Fruit fly (Drosophila melanogaster) whole organism, embryonic: ENCODE data around the gene Rab8.

Experiments
- Atf6 ChIP-seq: fragments of 200-800 bp; sonication (Bioruptor generic); IDR thresholded peaks from 2 replicates; pipeline ENCODE4 v1.3.6; 2022; ENCODE audit warnings: missing biosample characterization, missing genetic modification characterization
- BtbVII ChIP-seq: fragments of 200-800 bp; sonication (Bioruptor generic); optimal IDR thresholded peaks from 3 replicates; lab custom pipeline; 2017; ENCODE audit warnings: missing biosample characterization, mild to moderate bottlenecking, missing genetic modification characterization
- CG11085 ChIP-seq: fragments of 200-800 bp; sonication (Bioruptor generic); IDR thresholded peaks from 2 replicates; pipeline ENCODE4 v1.3.6; 2022; ENCODE audit warnings: missing biosample characterization, missing genetic modification characterization
- CG13287 ChIP-seq: fragments of 200-800 bp; sonication (Bioruptor generic); IDR thresholded peaks from 2 replicates; pipeline ENCODE4 v1.3.6; 2022; ENCODE audit warnings: missing biosample characterization, missing genetic modification characterization; ENCODE audit not compliant: partially characterized antibody
- CG13775 ChIP-seq: fragments of 200-800 bp; sonication (Bioruptor generic); optimal IDR thresholded peaks from 3 replicates; lab custom pipeline; 2017; ENCODE audit warnings: missing biosample characterization, mild to moderate bottlenecking, missing genetic modification characterization
- CG15479 ChIP-seq: fragments of 200-800 bp; sonication (Bioruptor generic); optimal IDR thresholded peaks from 3 replicates; lab custom pipeline; 2019; ENCODE audit warnings: missing biosample characterization, mild to moderate bottlenecking, missing genetic modification characterization, moderate library complexity
- CG17385 ChIP-seq: fragments of 200-800 bp; sonication (Bioruptor generic); optimal IDR thresholded peaks from 3 replicates; lab custom pipeline; 2018; ENCODE audit warnings: missing biosample characterization, mild to moderate bottlenecking, missing genetic modification characterization
- CG2116 ChIP-seq: fragments of 200-800 bp; sonication (Bioruptor generic); optimal IDR thresholded peaks from 3 replicates; lab custom pipeline; 2018; ENCODE audit warnings: missing biosample characterization, mild to moderate bottlenecking, missing genetic modification characterization
- CG33557 ChIP-seq: fragments of 200-800 bp; sonication (Bioruptor generic); optimal IDR thresholded peaks from 2 replicates; lab custom pipeline; 2019; ENCODE audit warnings: missing biosample characterization, mild to moderate bottlenecking, missing genetic modification characterization, moderate library complexity
- CG34376 ChIP-seq: fragments of 200-800 bp; sonication (Bioruptor generic); optimal IDR thresholded peaks from 2 replicates; lab custom pipeline; 2018; ENCODE audit warnings: missing biosample characterization, mild to moderate bottlenecking, missing genetic modification characterization
- CG6175 ChIP-seq: fragments of 200-800 bp; sonication (Bioruptor generic); IDR thresholded peaks from 3 replicates; pipeline ENCODE4 v1.3.6; 2022; ENCODE audit warnings: missing biosample characterization, missing genetic modification characterization
- CG6854 ChIP-seq: fragments of 200-800 bp; sonication (Bioruptor generic); optimal IDR thresholded peaks from 3 replicates; lab custom pipeline; 2017; ENCODE audit warnings: missing biosample characterization, mild to moderate bottlenecking, missing genetic modification characterization
- CG8765 ChIP-seq: fragments of 200-800 bp; sonication (Bioruptor generic); IDR thresholded peaks from 2 replicates; pipeline ENCODE4 v1.3.6; 2022; ENCODE audit warnings: missing biosample characterization, missing genetic modification characterization
- Drgx ChIP-seq: fragments of 200-800 bp; sonication (Bioruptor generic); IDR thresholded peaks from 2 replicates; pipeline ENCODE4 v1.3.6; 2022; ENCODE audit warnings: missing biosample characterization, missing genetic modification characterization
- HLH4C ChIP-seq: fragments of 200-800 bp; sonication (Bioruptor generic); IDR thresholded peaks from 3 replicates; pipeline ENCODE4 v1.3.6; 2022; ENCODE audit warnings: missing biosample characterization, missing genetic modification characterization; ENCODE audit not compliant: partially characterized antibody
- HmgZ ChIP-seq: fragments of 200-800 bp; sonication (Bioruptor generic); optimal IDR thresholded peaks from 2 replicates; lab custom pipeline; 2018; ENCODE audit warnings: missing biosample characterization, mild to moderate bottlenecking, missing genetic modification characterization
- MBD-R2 ChIP-seq: fragments of 200-800 bp; sonication (Bioruptor generic); IDR thresholded peaks from 2 replicates; pipeline ENCODE4 v1.3.6; 2022; ENCODE audit warnings: missing biosample characterization, missing genetic modification characterization
- Max ChIP-seq: fragments of 200-800 bp; sonication (Bioruptor generic); optimal IDR thresholded peaks from 2 replicates; lab custom pipeline; 2016; ENCODE audit warnings: missing biosample characterization, mild to moderate bottlenecking, missing genetic modification characterization
- Nf-YA ChIP-seq: fragments of 200-800 bp; sonication (Bioruptor generic); IDR thresholded peaks from 2 replicates; pipeline ENCODE4 v1.3.6; 2022; ENCODE audit warnings: missing biosample characterization, missing genetic modification characterization
- Nf-YB ChIP-seq: fragments of 200-800 bp; sonication (Bioruptor generic); optimal IDR thresholded peaks from 3 replicates; lab custom pipeline; 2019; ENCODE audit warnings: missing biosample characterization, mild to moderate bottlenecking, missing genetic modification characterization, moderate library complexity
- Nf-YC ChIP-seq: fragments of 200-800 bp; optimal IDR thresholded peaks from 3 replicates; lab custom pipeline; 2019; ENCODE audit warnings: missing biosample characterization, mild to moderate bottlenecking, missing genetic modification characterization, moderate library complexity
- Scr ChIP-seq: fragments of 200-800 bp; sonication (Bioruptor generic); IDR thresholded peaks from 2 replicates; pipeline ENCODE4 v1.3.6; 2022; ENCODE audit warnings: missing biosample characterization, missing genetic modification characterization; ENCODE audit not compliant: partially characterized antibody
- Trl ChIP-seq, 3 experiments: fragments of >200 bp in 2 of 3; fragments of 200-800 bp in 1 of 3; sonication (Bioruptor generic) in 1 of 3; optimal IDR thresholded peaks; 2 replicates in 1 of 3; 3 replicates in 2 of 3; lab custom pipeline; 2016 to 2017; ENCODE audit warnings: missing biosample characterization in 1 of 3, missing genetic modification characterization in 1 of 3
- YL-1 ChIP-seq: fragments of 200-800 bp; sonication (Bioruptor generic); optimal IDR thresholded peaks from 3 replicates; lab custom pipeline; 2017; ENCODE audit warnings: missing biosample characterization, mild to moderate bottlenecking, missing genetic modification characterization
- ac ChIP-seq: fragments of 200-800 bp; sonication (Bioruptor generic); optimal IDR thresholded peaks from 3 replicates; lab custom pipeline; 2017; ENCODE audit warnings: missing biosample characterization, mild to moderate bottlenecking, missing genetic modification characterization
- ara ChIP-seq: fragments of 200-800 bp; sonication (Bioruptor generic); IDR thresholded peaks from 2 replicates; pipeline ENCODE4 v1.3.6; 2022; ENCODE audit warnings: missing biosample characterization, missing genetic modification characterization
- chinmo ChIP-seq: fragments of 200-800 bp; sonication (Bioruptor generic); IDR thresholded peaks from 4 replicates; pipeline ENCODE4 v1.3.6; 2022; ENCODE audit warnings: missing biosample characterization, missing genetic modification characterization; ENCODE audit not compliant: partially characterized antibody
- corto ChIP-seq: fragments of 200-800 bp; sonication (Bioruptor generic); optimal IDR thresholded peaks from 2 replicates; lab custom pipeline; 2016; ENCODE audit warnings: missing biosample characterization, mild to moderate bottlenecking, missing genetic modification characterization, moderate library complexity
- da ChIP-seq: fragments of 200-800 bp; sonication (Bioruptor generic); optimal IDR thresholded peaks from 2 replicates; lab custom pipeline; 2016; ENCODE audit warnings: missing biosample characterization, missing genetic modification characterization
- ftz-f1 ChIP-seq: fragments of 200-800 bp; sonication (Bioruptor generic); optimal IDR thresholded peaks from 2 replicates; lab custom pipeline; 2016; ENCODE audit warnings: missing biosample characterization, missing genetic modification characterization
- hbn ChIP-seq: fragments of 200-800 bp; sonication (Bioruptor generic); IDR thresholded peaks from 2 replicates; pipeline ENCODE4 v1.3.6; 2022; ENCODE audit warnings: missing biosample characterization, missing genetic modification characterization; ENCODE audit not compliant: partially characterized antibody
- inv ChIP-seq: fragments of 200-800 bp; sonication (Bioruptor generic); IDR thresholded peaks from 2 replicates; pipeline ENCODE4 v1.3.6; 2022; ENCODE audit warnings: missing biosample characterization, missing genetic modification characterization; ENCODE audit not compliant: partially characterized antibody
- nom ChIP-seq: fragments of 200-800 bp; sonication (Bioruptor generic); optimal IDR thresholded peaks from 2 replicates; lab custom pipeline; 2017; ENCODE audit warnings: missing biosample characterization, missing genetic modification characterization, mild to moderate bottlenecking, moderate library complexity, missing genetic modification reagents
- pros ChIP-seq: fragments of 200-800 bp; sonication (Bioruptor generic); optimal IDR thresholded peaks from 3 replicates; lab custom pipeline; 2019; ENCODE audit warnings: missing biosample characterization, mild to moderate bottlenecking, missing genetic modification characterization, moderate library complexity
- run ChIP-seq: fragments of 200-800 bp; sonication (Bioruptor generic); optimal IDR thresholded peaks from 3 replicates; lab custom pipeline; 2018; ENCODE audit warnings: missing biosample characterization, mild to moderate bottlenecking, missing genetic modification characterization
- sens ChIP-seq: fragments of 200-800 bp; sonication (Bioruptor generic); peaks from one replicate; lab custom pipeline; 2016; ENCODE audit warnings: missing biosample characterization, missing genetic modification characterization
- sisA ChIP-seq: fragments of 200-800 bp; sonication (Bioruptor generic); IDR thresholded peaks from 2 replicates; pipeline ENCODE4 v1.3.6; 2022; ENCODE audit warnings: missing biosample characterization, missing genetic modification characterization
- tll ChIP-seq, 2 experiments: fragments of 200-800 bp in 1 of 2; fragments of >200 bp in 1 of 2; sonication (Bioruptor generic) in 1 of 2; optimal IDR thresholded peaks; 2 replicates each; lab custom pipeline; 2017 to 2019; ENCODE audit warnings: missing biosample characterization in 2 of 2, missing genetic modification characterization in 2 of 2, mild to moderate bottlenecking in 1 of 2, moderate library complexity in 1 of 2

The Rab8 gene

DNA sequence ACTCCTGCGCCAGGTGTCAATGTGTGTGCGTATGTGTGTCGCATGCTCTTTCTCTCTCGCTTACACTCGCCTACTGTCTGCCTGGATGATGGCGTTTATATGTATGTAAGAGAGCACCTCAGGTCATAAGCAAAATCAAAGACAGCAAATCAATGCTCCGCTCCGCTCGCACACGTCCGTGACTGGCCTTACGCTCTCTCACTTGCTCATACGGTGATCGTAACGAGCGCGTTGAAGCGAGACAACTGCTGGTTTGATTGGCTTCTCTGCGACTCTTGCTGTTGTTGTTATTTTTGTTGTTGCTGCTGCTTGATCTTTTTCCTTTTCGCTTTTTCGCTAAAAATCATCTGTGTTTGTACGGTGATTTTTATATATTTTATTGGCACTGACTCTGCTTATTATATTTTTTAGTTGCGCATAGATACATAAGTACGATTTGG is 24.7 kb upstream of the Rab8 start (continued):
- peak; percentile 11 for TF ChIP-seq CG2116 (GFP tag; lab: Kevin White, UChicago)
- 0 out of 2 replicates have a peak, but pooled peaks have one; percentile 35 for TF ChIP-seq ara (GFP tag; lab: Robert Waterston, UW)
- TF ChIP-seq HmgZ (tag; lab: Kevin White, UChicago): peak; percentile 59
- TF ChIP-seq CG8765 (GFP tag; lab: Robert Waterston, UW): no peak
- peak; percentile 10; the same call in 1 of the 3 replicates for TF ChIP-seq CG6175 (GFP tag; lab: Robert Waterston, UW)
- TF ChIP-seq Scr (GFP tag; lab: Robert Waterston, UW): peak; percentile 19; the same call in 1 of the 2 replicates
- no peak for TF ChIP-seq hbn (GFP tag; lab: Robert Waterston, UW)
- TF ChIP-seq CG6854 (GFP tag; lab: Kevin White, UChicago): peak; percentile 18
- 0 out of 2 replicates have a peak, but pooled peaks have one; percentile 23 for TF ChIP-seq MBD-R2 (GFP tag; lab: Robert Waterston, UW)
- TF ChIP-seq YL-1 (GFP tag; lab: Kevin White, UChicago): peak; percentile 20
- TF ChIP-seq CG11085 (GFP tag; lab: Robert Waterston, UW): no peak
- peak; percentile 19 for TF ChIP-seq CG17385 (GFP tag; lab: Kevin White, UChicago)
- TF ChIP-seq Drgx (GFP tag; lab: Robert Waterston, UW): peak; percentile 64
- peak; percentile 93 for TF ChIP-seq ftz-f1 (GFP tag; lab: Kevin White, UChicago)
- peak; percentile 42 for TF ChIP-seq CG13287 (GFP tag; lab: Robert Waterston, UW)
- peak; percentile 73 to 94 for TF ChIP-seq Trl (optimal IDR thresholded peaks at IDR 0.05; lab: Kevin White, UChicago)
- peak; percentile 24 for TF ChIP-seq Trl (GFP tag; optimal IDR thresholded peaks at IDR 0.05; lab: Kevin White, UChicago)
- TF ChIP-seq Max (GFP tag; lab: Kevin White, UChicago): peak; percentile 7
- peak; percentile 27 for TF ChIP-seq CG13775 (GFP tag; lab: Kevin White, UChicago)
- TF ChIP-seq CG15479 (GFP tag; lab: Kevin White, UChicago): peak; percentile 84
- TF ChIP-seq pros (GFP tag; lab: Kevin White, UChicago): peak; percentile 82
- peak; percentile 47 for TF ChIP-seq nom (GFP tag; lab: Kevin White, UChicago)
- no peak for TF ChIP-seq sisA (GFP tag; lab: Robert Waterston, UW)
- peak; percentile 92 for TF ChIP-seq Nf-YB (GFP tag; lab: Kevin White, UChicago)
- TF ChIP-seq corto (GFP tag; lab: Kevin White, UChicago): no peak
- TF ChIP-seq CG34376 (GFP tag; lab: Kevin White, UChicago): peak; percentile 63
- peak; percentile 86 to 94 for TF ChIP-seq tll (GFP tag; optimal IDR thresholded peaks at IDR 0.05; lab: Kevin White, UChicago)
- peak; percentile 21 for TF ChIP-seq BtbVII (GFP tag; lab: Kevin White, UChicago)
- TF ChIP-seq HLH4C (GFP tag; lab: Robert Waterston, UW): peak; percentile 42; the same call in 1 of the 3 replicates
- no peak for TF ChIP-seq Atf6
- no peak for TF ChIP-seq run
- peak; percentile 86 for TF ChIP-seq sens
- TF ChIP-seq Nf-YA (GFP tag; lab: Robert Waterston, UW): peak; percentile 55; the same call in 1 of the 2 replicates
- TF ChIP-seq da (GFP tag; lab: Kevin White, UChicago): peak; percentile 32
- peak; percentile 22 for TF ChIP-seq CG33557 (GFP tag; lab: Kevin White, UChicago)
- peak; percentile 95 for TF ChIP-seq Nf-YC (tag; lab: Kevin White, UChicago)
- peak; percentile 91 for TF ChIP-seq chinmo (GFP tag; lab: Robert Waterston, UW)
- no peak for TF ChIP-seq inv (GFP tag; lab: Robert Waterston, UW)
- peak; percentile 34 for TF ChIP-seq ac (GFP tag; lab: Kevin White, UChicago)
